Worm (Caenorhabditis elegans): ENCODE measurements around the gene col-37.

ce11 chrV:12162220-12162619 lies 5.3 kb downstream of the col-37 start, which contains the start of gene C27A7.5:
- TF ChIP-seq nhr-237 (tag; optimal IDR thresholded peaks at IDR 0.05) = no peak
- no peak for TF ChIP-seq elt-2 (tag; optimal IDR thresholded peaks at IDR 0.05)
- no peak for TF ChIP-seq R02D3.7 (tag; optimal IDR thresholded peaks at IDR 0.05)
- no peak for TF ChIP-seq fos-1 (tag; optimal IDR thresholded peaks at IDR 0.05)
- no peak for TF ChIP-seq lsy-12 (tag; optimal IDR thresholded peaks at IDR 0.05)
- TF ChIP-seq fkh-10 (GFP tag; optimal IDR thresholded peaks at IDR 0.05) = no peak
- no peak for TF ChIP-seq ceh-82 (tag; optimal IDR thresholded peaks at IDR 0.05)
- no peak for TF ChIP-seq nhr-11 (tag; optimal IDR thresholded peaks at IDR 0.05)

Data from whole organism, L3 larva.